Worm (Caenorhabditis elegans) whole organism, mixed stage, embryonic: ENCODE measurements around the gene tctn-1.

Experiments
- bed-3 ChIP-seq: fragments of 200-800 bp; sonication (Bioruptor generic); optimal IDR thresholded peaks from 3 replicates; lab custom pipeline; 2018; ENCODE audit warnings: mild to moderate bottlenecking, missing genetic modification characterization, moderate library complexity, missing compliant biosample characterization
- ceh-39 ChIP-seq: fragments of 150-350 bp; optimal IDR thresholded peaks from 2 replicates; lab custom pipeline; 2014; ENCODE audit warnings: missing biosample characterization, missing genetic modification characterization
- ceh-83 ChIP-seq: fragments of 200-800 bp; sonication (Bioruptor generic); optimal IDR thresholded peaks from 2 replicates; lab custom pipeline; 2018; ENCODE audit warnings: mild to moderate bottlenecking, missing genetic modification characterization, missing compliant biosample characterization
- ces-1 ChIP-seq: fragments of 150-350 bp; optimal IDR thresholded peaks from 2 replicates; lab custom pipeline; 2014; ENCODE audit warnings: missing biosample characterization, missing genetic modification reagents, missing genetic modification characterization
- drap-1 ChIP-seq: fragments of 200-800 bp; sonication (Bioruptor generic); optimal IDR thresholded peaks from 3 replicates; lab custom pipeline; 2018; ENCODE audit warnings: mild to moderate bottlenecking, missing genetic modification characterization, missing compliant biosample characterization
- elt-1 ChIP-seq: sonication (generic microtip); optimal IDR thresholded peaks from 2 replicates; lab custom pipeline; 2017; ENCODE audit warnings: missing genetic modification characterization, mild to moderate bottlenecking, missing compliant biosample characterization, antibody characterized with exemption, moderate library complexity, borderline replicate concordance; ENCODE audit not compliant: insufficient read depth
- ham-2 ChIP-seq: fragments of 200-800 bp; sonication (Bioruptor generic); optimal IDR thresholded peaks from 2 replicates; lab custom pipeline; 2018; ENCODE audit warnings: mild to moderate bottlenecking, missing genetic modification characterization, missing compliant biosample characterization
- hlh-1 ChIP-seq: fragments of 150-350 bp; optimal IDR thresholded peaks from 2 replicates; lab custom pipeline; 2014; ENCODE audit warnings: missing biosample characterization, missing genetic modification reagents, missing genetic modification characterization
- nhr-28 ChIP-seq: fragments of 150-350 bp; optimal IDR thresholded peaks from 2 replicates; lab custom pipeline; 2014; ENCODE audit warnings: missing biosample characterization, missing genetic modification characterization
- sem-2 ChIP-seq: fragments of 200-800 bp; sonication (Bioruptor generic); optimal IDR thresholded peaks from 2 replicates; lab custom pipeline; 2018; ENCODE audit warnings: mild to moderate bottlenecking, missing genetic modification characterization, missing compliant biosample characterization
- unc-39 ChIP-seq: fragments of 150-350 bp; optimal IDR thresholded peaks from 2 replicates; lab custom pipeline; 2014; ENCODE audit warnings: missing biosample characterization, missing genetic modification characterization

ce11 chrIV:4742480-4742879 lies 5.2 kb downstream of the tctn-1 start:
- no peak for TF ChIP-seq ceh-39 (tag; lab: Kevin White, UChicago)
- no peak for TF ChIP-seq drap-1 (GFP tag; lab: Kevin White, UChicago)
- no peak for TF ChIP-seq elt-1 (tag; lab: Kevin White, UChicago)
- no peak for TF ChIP-seq ceh-83
- no peak for TF ChIP-seq hlh-1 (tag; lab: Kevin White, UChicago)
- TF ChIP-seq sem-2 (GFP tag; lab: Kevin White, UChicago): no peak
- TF ChIP-seq nhr-28 (tag; lab: Kevin White, UChicago): no peak
- no peak for TF ChIP-seq bed-3 (GFP tag; lab: Kevin White, UChicago)
- TF ChIP-seq ces-1: no peak
- no peak for TF ChIP-seq unc-39 (tag; lab: Kevin White, UChicago)
- TF ChIP-seq ham-2: no peak
